Fruit fly (Drosophila melanogaster) whole organism: ENCODE data around the gene Cf2.

ENCODE experiments used
- CG8478 ChIP-seq: fragments of >200 bp; optimal IDR thresholded peaks from 2 replicates; lab custom pipeline; 2018; ENCODE audit warnings: inconsistent platforms
- pan ChIP-seq: fragments of >200 bp; optimal IDR thresholded peaks from 2 replicates; lab custom pipeline; 2017
- psq ChIP-seq: fragments of >200 bp; optimal IDR thresholded peaks from 2 replicates; lab custom pipeline; 2017
- usp ChIP-seq: fragments of >200 bp; optimal IDR thresholded peaks from 2 replicates; lab custom pipeline; 2017; ENCODE audit warnings: missing biosample characterization, missing genetic modification characterization, mixed read lengths

DNA sequence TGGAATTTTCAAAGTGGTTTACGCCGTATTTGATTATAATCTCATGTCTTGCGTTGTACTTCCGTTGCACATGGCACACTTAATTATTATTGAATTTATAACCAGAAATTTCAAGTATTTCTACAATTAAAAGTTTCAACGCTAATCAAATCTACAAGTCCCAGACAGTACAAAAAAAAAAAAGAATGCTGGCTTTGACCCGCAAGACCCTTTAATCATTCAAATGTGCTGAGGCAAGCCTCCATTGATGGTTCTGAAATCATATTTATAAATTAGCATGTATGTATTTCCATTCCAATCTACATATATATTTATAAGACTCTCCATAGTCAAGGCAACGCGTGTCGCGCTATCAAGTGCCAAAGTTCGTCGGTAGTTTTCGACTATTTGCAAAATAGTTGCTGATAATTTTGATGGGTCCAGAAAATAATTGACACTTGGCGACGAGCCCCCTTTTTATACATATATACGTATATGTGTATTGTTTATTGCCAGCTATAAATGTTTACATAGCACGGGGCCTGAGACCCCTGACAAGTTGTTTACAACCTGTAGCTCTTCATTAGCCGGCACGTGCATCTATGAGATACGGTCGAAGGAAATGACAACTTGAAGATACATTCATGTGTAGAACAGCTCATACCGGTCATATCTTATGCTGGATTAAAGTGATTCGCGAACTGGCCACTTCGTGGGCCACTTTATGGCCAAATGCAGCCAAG is 13.7 kb upstream of the Cf2 start:
- TF ChIP-seq usp, result no peak
- TF ChIP-seq psq (lab: Kevin White, UChicago), result no peak
- TF ChIP-seq pan, result no peak
- no peak for TF ChIP-seq CG8478 (lab: Kevin White, UChicago)
